Worm (Caenorhabditis elegans) whole organism, L2 larva: Measurements from ENCODE around the gene cutl-5.

Experiments
- ama-1 ChIP-seq: fragments of 150-350 bp; optimal IDR thresholded peaks from 2 replicates; lab custom pipeline; 2018; ENCODE audit warnings: inconsistent platforms
- elt-3 ChIP-seq: sonication (generic microtip); optimal IDR thresholded peaks from 2 replicates; lab custom pipeline; 2017; ENCODE audit warnings: missing biosample characterization, missing genetic modification characterization
- nhr-21 ChIP-seq: fragments of 150-350 bp; optimal IDR thresholded peaks from 2 replicates; lab custom pipeline; 2014; ENCODE audit warnings: missing biosample characterization, missing genetic modification characterization
- zag-1 ChIP-seq: fragments of 150-350 bp; optimal IDR thresholded peaks from 2 replicates; lab custom pipeline; 2014; ENCODE audit warnings: missing biosample characterization, missing genetic modification characterization

- TF ChIP-seq elt-3 (tag; lab: Kevin White, UChicago): no peak
- no peak for TF ChIP-seq zag-1 (tag; lab: Kevin White, UChicago)
- TF ChIP-seq ama-1 (lab: Kevin White, UChicago): no peak
- TF ChIP-seq nhr-21: no peak
These were observed 32.4 kb upstream of the cutl-5 start, which contains the start of gene T07F8.1 for ce11 chrII:7148099-7148498.
